Worm (Caenorhabditis elegans): Measurements from ENCODE around the gene clec-176.

DNA sequence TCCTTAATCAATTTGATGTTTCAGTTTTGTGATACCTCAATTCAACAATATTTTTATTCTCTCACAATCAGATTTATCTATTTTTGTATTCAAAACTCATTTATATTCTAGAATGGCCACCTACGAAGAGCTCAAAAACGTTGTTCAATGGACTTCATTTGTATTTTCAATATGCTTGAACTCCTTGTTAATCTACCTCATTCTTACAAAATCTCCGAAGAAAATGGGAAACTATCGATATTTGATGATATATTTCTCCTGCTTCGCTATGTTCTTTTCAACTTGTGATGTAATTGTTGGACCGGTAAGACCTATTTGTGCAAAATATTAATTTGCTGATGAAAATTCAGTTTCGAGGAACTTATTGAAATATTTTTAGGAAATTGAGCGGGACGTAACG, 23.2 kb upstream of the clec-176 start, which contains the start of gene str-164:
- TF ChIP-seq ceh-32 (tag; optimal IDR thresholded peaks at IDR 0.05; ENCODE audit: poor library complexity) (no peak), dmd-8 (GFP tag; IDR thresholded peaks at IDR 0.05) (no peak), egl-27 (tag; optimal IDR thresholded peaks at IDR 0.05) (no peak), dpl-1 (GFP tag; optimal IDR thresholded peaks at IDR 0.05) (no peak), unc-39 (tag; optimal IDR thresholded peaks at IDR 0.05) (no peak), lin-13 (GFP tag; optimal IDR thresholded peaks at IDR 0.05) (no peak)

All from whole organism, L4 larva.